Worm (Caenorhabditis elegans): ENCODE data around the gene dmsr-9.

DNA sequence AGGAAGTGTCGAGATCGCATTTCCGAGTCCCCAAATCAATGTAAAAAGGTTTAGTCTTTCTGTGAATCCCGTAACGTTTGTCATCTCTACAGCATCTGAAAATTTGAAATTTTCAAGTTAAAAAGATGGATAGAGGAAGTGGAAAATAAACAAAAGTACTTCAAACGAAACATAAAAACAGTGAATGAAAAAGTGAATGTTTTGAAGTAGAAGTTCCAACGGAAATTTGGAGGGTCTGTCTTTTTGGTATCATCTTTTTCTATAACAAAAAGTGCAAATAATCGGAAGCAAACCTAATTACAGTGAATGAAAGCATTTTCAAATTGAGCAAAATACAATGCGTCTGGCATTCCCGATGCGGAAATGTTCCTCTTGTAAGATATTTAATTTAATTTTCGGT lies 47.0 kb upstream of the dmsr-9 start, which contains the start of gene lgc-54:
- no peak for TF ChIP-seq nhr-28 (tag; optimal IDR thresholded peaks at IDR 0.05)
- TF ChIP-seq mab-5 (tag; optimal IDR thresholded peaks at IDR 0.05) = no peak
- TF ChIP-seq pha-4 (tag; optimal IDR thresholded peaks at IDR 0.05) = no peak
- no peak for TF ChIP-seq lsy-2 (tag; optimal IDR thresholded peaks at IDR 0.05)
- no peak for TF ChIP-seq unc-39 (tag; optimal IDR thresholded peaks at IDR 0.05)
